Worm (Caenorhabditis elegans): ENCODE results near the gene ced-6.
A peak's percentile ranks its signal among the peaks of the same experiment; 100 is the strongest.

The ced-6 gene

ce11 chrIII:5586925-5587324, 8.6 kb upstream of the ced-6 start, which contains the start of gene F56D2.2:
Gene F56D2.2, plus strand, starts transcription at chrIII:5587263.
- no peak for TF ChIP-seq zag-1 (tag; optimal IDR thresholded peaks at IDR 0.05)
- no peak for TF ChIP-seq mdl-1 (tag; optimal IDR thresholded peaks at IDR 0.05)
- TF ChIP-seq nhr-23 (tag; optimal IDR thresholded peaks at IDR 0.05), result no peak
- TF ChIP-seq unc-55 (GFP tag; optimal IDR thresholded peaks at IDR 0.05), result peak; percentile 60
- peak in 1 of 2 experiments; percentile 35 for TF ChIP-seq lsy-2 (tag; optimal IDR thresholded peaks at IDR 0.05)
- no peak for TF ChIP-seq unc-39 (tag; optimal IDR thresholded peaks at IDR 0.05)
- TF ChIP-seq ztf-11 (tag; optimal IDR thresholded peaks at IDR 0.05), result no peak
- TF ChIP-seq gmeb-1 (tag; optimal IDR thresholded peaks at IDR 0.05), result peak; percentile 74
- no peak for TF ChIP-seq ceh-82 (tag; optimal IDR thresholded peaks at IDR 0.05)
- no peak for TF ChIP-seq lin-13 (GFP tag; optimal IDR thresholded peaks at IDR 0.05)
- no peak for TF ChIP-seq sma-9 (GFP tag; optimal IDR thresholded peaks at IDR 0.05)
- no peak for TF ChIP-seq sma-9 (tag; optimal IDR thresholded peaks at IDR 0.05)
- no peak for TF ChIP-seq lin-11 (tag; optimal IDR thresholded peaks at IDR 0.05)
- TF ChIP-seq aly-2 (tag; optimal IDR thresholded peaks at IDR 0.05), result no peak
- TF ChIP-seq nhr-129 (tag; optimal IDR thresholded peaks at IDR 0.05), result peak; percentile 4
- TF ChIP-seq ceh-16 (tag; optimal IDR thresholded peaks at IDR 0.05), result no peak
- TF ChIP-seq mbf-1 (tag; optimal IDR thresholded peaks at IDR 0.05), result no peak
- no peak for TF ChIP-seq R02D3.7 (tag; optimal IDR thresholded peaks at IDR 0.05)

ce11 chrIII:5588746-5589145, 6.8 kb upstream of the ced-6 start:
- TF ChIP-seq mdl-1 (tag; optimal IDR thresholded peaks at IDR 0.05) (no peak), nhr-12 (tag; optimal IDR thresholded peaks at IDR 0.05) (no peak), unc-55 (GFP tag; optimal IDR thresholded peaks at IDR 0.05) (no peak)

- no peak for TF ChIP-seq nhr-12 (tag; optimal IDR thresholded peaks at IDR 0.05)
- no peak for TF ChIP-seq nhr-10 (tag; optimal IDR thresholded peaks at IDR 0.05)
- TF ChIP-seq nhr-25 (tag; optimal IDR thresholded peaks at IDR 0.05), result peak; percentile 23
- peak; percentile 17 for TF ChIP-seq fos-1 (tag; optimal IDR thresholded peaks at IDR 0.05)
- no peak for TF ChIP-seq mdl-1 (tag; optimal IDR thresholded peaks at IDR 0.05)
- TF ChIP-seq sma-3 (GFP tag; optimal IDR thresholded peaks at IDR 0.05), result peak; percentile 57
- TF ChIP-seq lin-13 (GFP tag; optimal IDR thresholded peaks at IDR 0.05), result peak; percentile 77
- TF ChIP-seq ztf-1 (GFP tag; conservative IDR thresholded peaks at IDR 0.05), result no peak
- TF ChIP-seq sma-9 (GFP tag; optimal IDR thresholded peaks at IDR 0.05), result peak; percentile 38
- TF ChIP-seq sma-9 (tag; optimal IDR thresholded peaks at IDR 0.05), result no peak
- peak; percentile 33 for TF ChIP-seq blmp-1 (tag; optimal IDR thresholded peaks at IDR 0.05; ENCODE audit: insufficient read depth)
- TF ChIP-seq nhr-23 (tag; optimal IDR thresholded peaks at IDR 0.05), result no peak
- peak; percentile 80 for TF ChIP-seq lin-11 (tag; optimal IDR thresholded peaks at IDR 0.05)
- no peak for TF ChIP-seq nhr-6 (tag; optimal IDR thresholded peaks at IDR 0.05)
- TF ChIP-seq nhr-21 (tag; optimal IDR thresholded peaks at IDR 0.05), result peak; percentile 16
- peak; percentile 4 for TF ChIP-seq ceh-16 (tag; optimal IDR thresholded peaks at IDR 0.05)
- no peak for TF ChIP-seq mab-5 (tag; optimal IDR thresholded peaks at IDR 0.05)
- TF ChIP-seq C34F6.9 (tag; optimal IDR thresholded peaks at IDR 0.05), result peak; percentile 84
- TF ChIP-seq nhr-77 (tag; optimal IDR thresholded peaks at IDR 0.05), result no peak
- no peak for TF ChIP-seq elt-3 (tag; optimal IDR thresholded peaks at IDR 0.05)
- peak; percentile 53 for TF ChIP-seq R02D3.7 (tag; optimal IDR thresholded peaks at IDR 0.05)
- no peak for TF ChIP-seq alr-1 (tag; optimal IDR thresholded peaks at IDR 0.05)
- TF ChIP-seq unc-55 (GFP tag; optimal IDR thresholded peaks at IDR 0.05), result peak; percentile 89
- TF ChIP-seq crh-2 (tag; optimal IDR thresholded peaks at IDR 0.05), result peak; percentile 57
- no peak for TF ChIP-seq unc-62 (GFP tag; optimal IDR thresholded peaks at IDR 0.05)
- peak; percentile 28 for TF ChIP-seq nhr-129 (tag; optimal IDR thresholded peaks at IDR 0.05)
- TF ChIP-seq elt-1 (tag; optimal IDR thresholded peaks at IDR 0.05), result no peak
- no peak for TF ChIP-seq aly-2 (tag; optimal IDR thresholded peaks at IDR 0.05)
- peak; percentile 17 for TF ChIP-seq snpc-4 (tag; optimal IDR thresholded peaks at IDR 0.05)
- peak; percentile 6 for TF ChIP-seq F13H6.1 (tag; optimal IDR thresholded peaks at IDR 0.05)
- peak; percentile 80 for TF ChIP-seq gmeb-1 (tag; optimal IDR thresholded peaks at IDR 0.05)
- peak; percentile 29 to 85 for TF ChIP-seq lsy-2 (tag; optimal IDR thresholded peaks at IDR 0.05)
- no peak for TF ChIP-seq nhr-11 (tag; optimal IDR thresholded peaks at IDR 0.05)
Observed at ce11 chrIII:5591668-5592149, 3.9 kb upstream of the ced-6 start, which contains the start of the genes ddx-15 and ucr-1. Gene ddx-15, minus strand, starts transcription at chrIII:5591718. Gene ucr-1, plus strand, starts transcription at chrIII:5592135.

- TF ChIP-seq alr-1 (tag; optimal IDR thresholded peaks at IDR 0.05), result no peak
- TF ChIP-seq elt-1 (tag; optimal IDR thresholded peaks at IDR 0.05), result no peak
- TF ChIP-seq ztf-1 (GFP tag; conservative IDR thresholded peaks at IDR 0.05), result no peak
- TF ChIP-seq sma-3 (GFP tag; optimal IDR thresholded peaks at IDR 0.05), result peak; percentile 43
- TF ChIP-seq peb-1 (tag; optimal IDR thresholded peaks at IDR 0.05), result no peak
- no peak for TF ChIP-seq ztf-4 (tag; optimal IDR thresholded peaks at IDR 0.05)
- TF ChIP-seq crh-2 (tag; optimal IDR thresholded peaks at IDR 0.05), result no peak
- TF ChIP-seq nhr-12 (tag; optimal IDR thresholded peaks at IDR 0.05), result no peak
- TF ChIP-seq aly-2 (tag; optimal IDR thresholded peaks at IDR 0.05), result no peak
- TF ChIP-seq unc-55 (GFP tag; optimal IDR thresholded peaks at IDR 0.05), result no peak
- TF ChIP-seq snpc-4 (tag; optimal IDR thresholded peaks at IDR 0.05), result no peak
- no peak for TF ChIP-seq ztf-11 (tag; optimal IDR thresholded peaks at IDR 0.05)
- no peak for TF ChIP-seq ceh-82 (tag; optimal IDR thresholded peaks at IDR 0.05)
- no peak for TF ChIP-seq gmeb-1 (tag; optimal IDR thresholded peaks at IDR 0.05)
- TF ChIP-seq nhr-25 (tag; optimal IDR thresholded peaks at IDR 0.05), result peak; percentile 71
- no peak for TF ChIP-seq unc-39 (tag; optimal IDR thresholded peaks at IDR 0.05)
- TF ChIP-seq mdl-1 (tag; optimal IDR thresholded peaks at IDR 0.05), result no peak
- TF ChIP-seq nhr-23 (tag; optimal IDR thresholded peaks at IDR 0.05), result no peak
- TF ChIP-seq nhr-237 (tag; optimal IDR thresholded peaks at IDR 0.05), result no peak
- no peak for TF ChIP-seq mab-5 (tag; optimal IDR thresholded peaks at IDR 0.05)
- no peak for TF ChIP-seq nhr-10 (tag; optimal IDR thresholded peaks at IDR 0.05)
- TF ChIP-seq ceh-16 (tag; optimal IDR thresholded peaks at IDR 0.05), result no peak
- TF ChIP-seq lin-11 (tag; optimal IDR thresholded peaks at IDR 0.05), result no peak
- TF ChIP-seq nhr-21 (tag; optimal IDR thresholded peaks at IDR 0.05), result peak; percentile 30
- peak; percentile 19 for TF ChIP-seq fos-1 (tag; optimal IDR thresholded peaks at IDR 0.05)
- peak; percentile 7 for TF ChIP-seq sma-9 (GFP tag; optimal IDR thresholded peaks at IDR 0.05)
- TF ChIP-seq sma-9 (tag; optimal IDR thresholded peaks at IDR 0.05), result no peak
- TF ChIP-seq skn-1 (tag; optimal IDR thresholded peaks at IDR 0.05), result no peak
- no peak for TF ChIP-seq R02D3.7 (tag; optimal IDR thresholded peaks at IDR 0.05)
- TF ChIP-seq dmd-4 (tag; optimal IDR thresholded peaks at IDR 0.05), result no peak
Observed at ce11 chrIII:5594350-5594749, 1.2 kb upstream of the ced-6 start.
